Comparison of ENCODE assay signal across 2 fruit fly cellular contexts in genomic region chrX:1183742-1184141, dm6.
A peak's percentile ranks its signal among the peaks of the same experiment; 100 is the strongest.
TF ChIP-seq lines count a peak whose summit lies in the region.

No protein-coding gene starts in this region.

- no peak for TF ChIP-seq CTCF in whole organism, embryonic (GFP tag; optimal IDR thresholded peaks at IDR 0.05; lab: Kevin White, UChicago)

TF ChIP-seq in whole organism, embryonic, 481 proteins besides CTCF, POLR2A, EP300 and RAD21:
- TF ChIP-seq row (GFP tag; IDR thresholded peaks at IDR 0.05; lab: Robert Waterston, UW): peak; percentile 49
- TF ChIP-seq Hr51 (GFP tag; optimal IDR thresholded peaks at IDR 0.05; lab: Kevin White, UChicago): no peak
- TF ChIP-seq D19A (tag; optimal IDR thresholded peaks at IDR 0.05; lab: Kevin White, UChicago): peak; percentile 94
- TF ChIP-seq CG3726 (GFP tag; IDR thresholded peaks at IDR 0.05; lab: Robert Waterston, UW): no peak
- no peak for TF ChIP-seq NK7.1 (GFP tag; optimal IDR thresholded peaks at IDR 0.05; lab: Kevin White, UChicago)

TF ChIP-seq in whole organism, prepupa, 60 proteins besides CTCF, POLR2A, EP300 and RAD21:
- TF ChIP-seq OdsH (GFP tag; optimal IDR thresholded peaks at IDR 0.05; lab: Kevin White, UChicago) (no peak), Met (GFP tag; optimal IDR thresholded peaks at IDR 0.05; lab: Kevin White, UChicago) (no peak), Hr38 (GFP tag; optimal IDR thresholded peaks at IDR 0.05; lab: Kevin White, UChicago) (no peak), CG8632 (GFP tag; optimal IDR thresholded peaks at IDR 0.05; lab: Kevin White, UChicago) (no peak), Hr39 (GFP tag; optimal IDR thresholded peaks at IDR 0.05; lab: Kevin White, UChicago) (no peak), svp (GFP tag; lab: Kevin White, UChicago) (peak; percentile 16), CG3032 (tag; optimal IDR thresholded peaks at IDR 0.05; lab: Kevin White, UChicago) (no peak), Eip93F (GFP tag; optimal IDR thresholded peaks at IDR 0.05; lab: Kevin White, UChicago) (no peak)
